Worm (Caenorhabditis elegans) whole organism, midembryonic: Measurements from ENCODE around the gene F14F3.4.

Experiments used
- T22C8.4 ChIP-seq: fragments of 200-800 bp; sonication (Bioruptor generic); IDR thresholded peaks from 2 replicates; pipeline ENCODE4 v1.3.6; 2022; ENCODE audit warnings: missing genetic modification characterization, missing compliant biosample characterization
- cog-1 ChIP-seq: sonication (generic microtip); optimal IDR thresholded peaks from 2 replicates; lab custom pipeline; 2016; ENCODE audit warnings: missing genetic modification characterization, missing compliant biosample characterization
- flt-1 ChIP-seq: fragments of 200-800 bp; sonication (Bioruptor generic); IDR thresholded peaks from 2 replicates; pipeline ENCODE4 v1.3.6; 2022; ENCODE audit warnings: missing genetic modification characterization, missing compliant biosample characterization
- klf-2 ChIP-seq: fragments of 200-800 bp; sonication (Bioruptor generic); conservative IDR thresholded peaks from 2 replicates; pipeline ENCODE4 v1.3.6; 2022; ENCODE audit warnings: missing genetic modification reagents, missing genetic modification characterization, missing compliant biosample characterization
- med-1 ChIP-seq: sonication (generic microtip); optimal IDR thresholded peaks from 2 replicates; lab custom pipeline; 2017; ENCODE audit warnings: missing genetic modification characterization, mild to moderate bottlenecking, missing compliant biosample characterization, antibody characterized with exemption, missing genetic modification reagents; ENCODE audit not compliant: insufficient read depth
- ref-1 ChIP-seq: fragments of 200-800 bp; sonication (Bioruptor generic); conservative IDR thresholded peaks from 2 replicates; pipeline ENCODE4 v1.3.6; 2022; ENCODE audit warnings: missing genetic modification reagents, missing genetic modification characterization, missing compliant biosample characterization
- tab-1 ChIP-seq: fragments of 200-800 bp; sonication (Bioruptor generic); IDR thresholded peaks from 2 replicates; pipeline ENCODE4 v1.3.6; 2022; ENCODE audit warnings: missing genetic modification characterization, missing compliant biosample characterization
- ztf-23 ChIP-seq: fragments of 200-800 bp; sonication (Bioruptor generic); IDR thresholded peaks from 2 replicates; pipeline ENCODE4 v1.3.6; 2022; ENCODE audit warnings: missing genetic modification reagents, missing genetic modification characterization, missing compliant biosample characterization
- ztf-29 ChIP-seq: fragments of 200-800 bp; sonication (Bioruptor generic); IDR thresholded peaks from 2 replicates; pipeline ENCODE4 v1.3.6; 2022; ENCODE audit warnings: missing genetic modification reagents, missing genetic modification characterization, missing compliant biosample characterization

Gene F14F3.4

DNA sequence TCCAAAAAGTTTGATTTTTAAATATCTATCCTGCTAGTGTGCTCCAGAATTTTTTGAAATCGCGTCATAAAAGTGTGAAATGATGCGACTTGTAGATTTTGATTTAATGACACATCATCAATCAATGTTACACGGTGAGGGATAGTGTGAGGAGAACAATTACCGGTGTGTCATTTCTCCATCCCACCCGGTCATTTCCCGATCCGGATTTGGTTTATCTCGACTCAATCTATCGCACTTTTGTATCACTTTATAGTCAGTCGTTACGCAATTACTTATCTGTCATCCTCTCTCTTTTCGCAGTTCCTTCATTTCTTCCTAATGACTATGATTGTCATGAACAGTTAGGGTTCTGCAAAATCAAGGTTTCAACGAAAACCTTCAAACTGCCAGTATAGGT, 1.0 kb downstream of the F14F3.4 start:
- TF ChIP-seq ref-1 (GFP tag; lab: Robert Waterston, UW) = no peak
- TF ChIP-seq ztf-29 (GFP tag; lab: Robert Waterston, UW) = no peak
- TF ChIP-seq klf-2 (GFP tag; lab: Robert Waterston, UW) = no peak
- no peak for TF ChIP-seq tab-1 (GFP tag; lab: Robert Waterston, UW)
- no peak for TF ChIP-seq flt-1

DNA sequence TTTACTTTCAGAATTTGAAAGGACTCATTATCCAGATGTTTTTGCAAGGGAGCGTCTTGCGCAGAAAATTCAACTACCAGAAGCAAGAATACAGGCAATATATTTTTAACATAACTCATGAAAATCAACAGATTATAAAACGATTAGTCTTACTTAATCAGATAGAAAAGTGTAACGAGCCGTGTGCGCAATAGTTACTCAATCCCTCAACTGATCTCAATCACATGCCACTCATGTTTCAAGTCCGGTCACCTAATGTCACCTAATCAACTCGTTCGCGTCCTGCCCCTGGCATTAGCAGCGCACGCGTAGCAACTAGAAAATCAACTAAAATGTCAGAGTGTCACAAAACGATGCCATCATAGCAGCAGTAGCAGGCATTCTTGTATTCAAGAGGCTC, 4.7 kb downstream of the F14F3.4 start:
- TF ChIP-seq med-1 (no peak), ref-1 (GFP tag; lab: Robert Waterston, UW) (no peak), ztf-29 (GFP tag; lab: Robert Waterston, UW) (no peak), ztf-23 (no peak), tab-1 (GFP tag; lab: Robert Waterston, UW) (no peak), flt-1 (no peak), T22C8.4 (GFP tag; lab: Robert Waterston, UW) (no peak), klf-2 (GFP tag; lab: Robert Waterston, UW) (no peak), cog-1 (tag; lab: Kevin White, UChicago) (no peak)

DNA sequence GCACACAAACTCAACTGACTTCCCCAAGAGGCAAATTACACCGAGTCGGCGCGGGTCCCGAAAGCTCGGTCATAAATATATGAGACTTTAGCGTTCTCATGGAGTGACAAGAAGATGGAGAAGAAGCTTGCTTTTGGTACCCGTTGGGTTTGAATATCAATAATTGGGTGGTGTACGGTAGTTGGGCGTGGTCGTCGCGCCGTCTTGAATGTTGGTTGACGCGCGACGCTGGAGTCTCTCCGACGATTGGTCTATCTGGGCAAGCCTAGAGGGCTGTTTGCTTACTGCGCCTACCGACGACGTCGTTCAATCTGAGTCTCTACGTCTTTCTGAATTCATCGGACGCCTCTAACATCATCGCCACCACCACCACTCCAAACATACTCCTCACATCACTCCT, 6.4 kb downstream of the F14F3.4 start:
- TF ChIP-seq ztf-29 (GFP tag; lab: Robert Waterston, UW) = no peak
- no peak for TF ChIP-seq flt-1
- no peak for TF ChIP-seq ref-1 (GFP tag; lab: Robert Waterston, UW)
- no peak for TF ChIP-seq T22C8.4 (GFP tag; lab: Robert Waterston, UW)
- no peak for TF ChIP-seq med-1
- no peak for TF ChIP-seq klf-2 (GFP tag; lab: Robert Waterston, UW)

DNA sequence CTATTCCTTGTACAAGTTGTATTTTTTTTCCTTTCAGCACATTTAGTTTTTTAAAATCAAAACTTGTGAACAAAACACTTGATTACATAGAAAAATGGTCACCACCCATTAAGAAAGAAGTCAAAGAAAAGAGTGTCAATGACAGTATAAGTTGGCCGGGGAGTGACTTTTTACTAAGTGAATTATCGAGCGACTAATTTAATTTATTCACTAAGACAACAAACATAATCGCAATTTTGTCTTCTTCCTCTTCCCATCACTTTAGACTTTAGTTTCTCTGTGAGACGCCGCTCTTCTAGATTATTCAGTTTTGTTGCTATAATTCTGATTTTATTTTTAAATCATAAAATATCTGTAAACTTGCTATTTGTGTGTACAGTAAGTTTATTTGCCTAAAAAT, 7.2 kb downstream of the F14F3.4 start:
- TF ChIP-seq flt-1 (no peak), med-1 (no peak), T22C8.4 (GFP tag; lab: Robert Waterston, UW) (no peak)

DNA sequence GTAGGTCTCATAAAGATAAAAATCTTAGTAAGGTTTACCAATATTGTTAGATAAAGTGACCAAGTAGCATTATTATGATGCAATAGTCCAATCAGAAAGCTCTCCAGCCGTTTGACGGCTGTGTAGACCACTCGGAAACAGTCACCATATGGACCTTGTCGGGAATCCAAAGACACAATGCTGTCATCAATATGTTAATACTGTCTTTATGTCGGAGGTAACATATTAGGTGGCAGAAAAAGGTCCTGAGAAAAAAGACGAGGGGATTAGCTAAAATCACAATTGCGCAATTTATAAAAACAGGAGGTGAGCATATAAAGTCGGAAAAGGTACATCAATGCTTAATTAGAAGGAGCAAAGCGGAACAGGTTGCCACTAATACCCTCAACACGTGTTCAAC, 13.2 kb downstream of the F14F3.4 start:
- no peak for TF ChIP-seq T22C8.4 (GFP tag; lab: Robert Waterston, UW)
- no peak for TF ChIP-seq klf-2 (GFP tag; lab: Robert Waterston, UW)
- TF ChIP-seq ztf-29 (GFP tag; lab: Robert Waterston, UW) = no peak
- TF ChIP-seq med-1 = no peak
- TF ChIP-seq ref-1 (GFP tag; lab: Robert Waterston, UW) = no peak
- no peak for TF ChIP-seq tab-1 (GFP tag; lab: Robert Waterston, UW)
- no peak for TF ChIP-seq flt-1
- TF ChIP-seq cog-1 (tag; lab: Kevin White, UChicago) = no peak
- no peak for TF ChIP-seq ztf-23

DNA sequence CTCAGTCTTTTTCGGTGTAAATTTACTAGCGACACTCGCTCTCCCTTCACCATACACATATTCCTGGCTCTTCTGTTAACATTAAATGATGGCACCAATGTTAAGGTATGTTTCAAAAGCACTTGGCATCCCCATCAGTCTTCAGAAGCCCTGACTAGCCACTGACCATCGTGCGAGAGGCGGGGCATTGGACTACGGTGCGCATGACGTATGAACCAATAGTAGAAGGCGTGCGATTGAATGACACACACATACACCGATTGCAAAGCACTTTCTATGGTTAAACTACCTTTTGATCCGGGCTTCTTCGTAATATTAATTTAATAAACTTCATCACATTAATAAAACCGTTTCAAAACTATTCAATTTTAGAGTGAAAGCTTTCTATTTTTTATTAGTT, 16.0 kb downstream of the F14F3.4 start:
- no peak for TF ChIP-seq ref-1 (GFP tag; lab: Robert Waterston, UW)

DNA sequence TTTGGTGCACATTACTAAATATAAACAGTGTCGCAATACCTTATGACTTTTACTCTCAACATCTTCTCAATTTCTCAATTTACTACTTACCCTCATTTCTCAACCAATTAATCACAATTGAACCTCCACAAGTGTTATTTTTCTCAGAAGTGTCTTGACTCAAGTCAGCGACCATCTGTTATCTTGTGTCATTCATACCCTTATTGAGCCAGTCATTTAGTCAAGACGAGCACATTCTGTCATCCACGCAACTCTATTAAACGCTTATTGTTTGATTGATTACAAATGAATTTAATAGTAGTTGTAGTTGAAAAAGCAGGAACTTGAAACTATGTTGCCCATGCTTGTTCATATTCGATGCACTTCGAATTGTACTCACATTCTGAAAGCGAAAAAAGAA, 17.8 kb downstream of the F14F3.4 start:
- TF ChIP-seq klf-2 (GFP tag; lab: Robert Waterston, UW) (no peak), tab-1 (GFP tag; lab: Robert Waterston, UW) (no peak), ref-1 (GFP tag; lab: Robert Waterston, UW) (no peak), T22C8.4 (GFP tag; lab: Robert Waterston, UW) (no peak), cog-1 (tag; lab: Kevin White, UChicago) (no peak), ztf-29 (GFP tag; lab: Robert Waterston, UW) (no peak), med-1 (no peak), ztf-23 (no peak), flt-1 (no peak)

DNA sequence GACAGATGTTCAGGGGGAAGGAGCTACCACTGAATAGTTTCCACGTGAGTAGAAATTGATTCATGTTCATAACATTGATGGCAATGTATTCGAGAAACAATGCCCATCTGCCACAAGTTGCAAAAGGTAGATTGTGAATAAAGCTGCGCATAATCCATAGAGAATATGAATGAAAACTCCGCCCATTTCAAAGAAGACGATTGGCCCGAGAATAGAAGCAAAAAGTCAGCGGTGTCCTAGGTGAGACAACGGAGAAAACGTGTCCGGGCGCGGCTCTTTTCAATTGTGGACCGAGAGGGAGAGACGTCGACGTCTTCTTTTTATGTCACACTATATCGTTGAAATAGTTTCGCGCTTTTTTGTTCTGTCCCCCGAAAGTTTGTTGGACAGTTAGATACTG, 21.6 kb downstream of the F14F3.4 start, which contains the start of gene vab-3:
TSS of gene vab-3 (plus strand) at position 301 of the 400 bp plus-strand sequence.
- TF ChIP-seq tab-1 (GFP tag; lab: Robert Waterston, UW) = no peak
- no peak for TF ChIP-seq T22C8.4 (GFP tag; lab: Robert Waterston, UW)
- no peak for TF ChIP-seq med-1
- no peak for TF ChIP-seq ref-1 (GFP tag; lab: Robert Waterston, UW)
- TF ChIP-seq flt-1 = no peak
- TF ChIP-seq ztf-23 = no peak
- no peak for TF ChIP-seq klf-2 (GFP tag; lab: Robert Waterston, UW)
- no peak for TF ChIP-seq ztf-29 (GFP tag; lab: Robert Waterston, UW)
- TF ChIP-seq cog-1 (tag; lab: Kevin White, UChicago) = no peak

DNA sequence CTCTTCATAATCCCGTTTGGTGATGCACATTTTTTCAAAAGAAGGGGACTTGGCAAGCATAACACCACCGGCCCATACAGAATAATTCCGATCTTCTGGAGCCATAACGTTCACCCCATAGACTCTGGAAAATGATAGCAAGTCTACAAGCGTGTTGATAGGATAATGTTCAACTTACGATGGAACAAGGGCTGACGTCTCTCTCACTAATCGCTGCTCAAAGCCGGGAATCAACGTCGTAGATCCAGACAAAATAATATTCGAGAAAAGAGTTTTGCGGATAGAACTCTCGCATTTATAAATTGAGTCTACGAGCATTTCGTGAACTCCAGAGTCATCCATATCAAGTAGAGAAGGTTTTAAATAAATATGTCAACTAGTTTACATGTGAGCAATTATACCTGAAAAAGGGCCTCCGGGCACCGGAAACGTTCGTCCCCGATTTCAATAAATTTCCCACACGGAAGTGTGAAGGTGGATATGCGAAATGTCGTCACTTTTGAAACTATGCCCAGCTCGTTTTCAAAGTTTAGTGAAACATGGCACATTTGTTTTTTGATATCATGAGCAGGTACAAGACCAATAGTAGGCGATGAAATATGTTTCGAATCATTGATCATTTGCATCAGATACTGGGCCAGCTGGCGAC, 29.2 kb downstream of the F14F3.4 start:
- no peak for TF ChIP-seq ztf-23
- TF ChIP-seq med-1 = no peak
- no peak for TF ChIP-seq tab-1 (GFP tag; lab: Robert Waterston, UW)
- TF ChIP-seq ref-1 (GFP tag; lab: Robert Waterston, UW) = no peak
- TF ChIP-seq ztf-29 (GFP tag; lab: Robert Waterston, UW) = no peak
- no peak for TF ChIP-seq klf-2 (GFP tag; lab: Robert Waterston, UW)
- no peak for TF ChIP-seq flt-1
- TF ChIP-seq cog-1 (tag; lab: Kevin White, UChicago) = no peak
- TF ChIP-seq T22C8.4 (GFP tag; lab: Robert Waterston, UW) = no peak

DNA sequence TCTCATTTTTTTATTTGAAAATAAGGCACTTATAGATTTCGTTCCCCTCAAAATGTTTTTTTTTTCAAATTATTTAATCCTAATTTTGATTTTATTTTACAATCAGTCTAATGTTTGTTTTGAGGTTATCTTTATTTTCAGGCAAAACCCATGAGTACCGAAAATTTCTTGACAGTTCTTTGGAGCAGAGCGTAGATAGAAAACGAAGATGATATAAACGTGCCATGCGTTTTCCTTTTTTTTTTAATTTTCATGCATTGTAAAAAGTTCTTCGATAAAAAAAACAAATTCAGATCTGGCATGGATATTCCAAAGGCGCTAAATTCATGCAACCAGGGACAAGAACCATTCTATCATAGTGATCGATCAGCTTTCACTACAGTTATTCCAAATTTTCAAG, 30.2 kb downstream of the F14F3.4 start, which contains the start of gene C33D3.5:
TSS of gene C33D3.5 (plus strand) at position 301 of the 400 bp plus-strand sequence.
- no peak for TF ChIP-seq med-1
- no peak for TF ChIP-seq T22C8.4 (GFP tag; lab: Robert Waterston, UW)
- TF ChIP-seq klf-2 (GFP tag; lab: Robert Waterston, UW) = no peak
- TF ChIP-seq ztf-29 (GFP tag; lab: Robert Waterston, UW) = no peak
- no peak for TF ChIP-seq cog-1 (tag; lab: Kevin White, UChicago)
- TF ChIP-seq ref-1 (GFP tag; lab: Robert Waterston, UW) = no peak
